Comparison of ENCODE assay signal across 1 fruit fly cellular context in genomic region chr2L:1556697-1557564, dm6.
A peak's percentile ranks its signal among the peaks of the same experiment; 100 is the strongest.
TF ChIP-seq lines count a peak whose summit lies in the region.

No protein-coding gene starts in this region.

TF ChIP-seq in whole organism, embryonic, 481 proteins besides CTCF, POLR2A, EP300 and RAD21 (continued from another document):
- TF ChIP-seq CG9727 (GFP tag; optimal IDR thresholded peaks at IDR 0.05; lab: Kevin White, UChicago) (peak; percentile 56), CG17829 (tag; optimal IDR thresholded peaks at IDR 0.05; lab: Kevin White, UChicago) (peak; percentile 20), CG7839 (tag; optimal IDR thresholded peaks at IDR 0.05; lab: Kevin White, UChicago) (peak; percentile 51), CG2199 (GFP tag; IDR thresholded peaks at IDR 0.05; lab: Robert Waterston, UW) (peak; percentile 97), Tbp (GFP tag; optimal IDR thresholded peaks at IDR 0.05; lab: Kevin White, UChicago) (no peak), vvl (GFP tag; IDR thresholded peaks at IDR 0.05; lab: Robert Waterston, UW) (0 out of 2 replicates have a peak, but pooled peaks have one; percentile 28), run (tag; optimal IDR thresholded peaks at IDR 0.05; lab: Kevin White, UChicago) (no peak), phol (tag; optimal IDR thresholded peaks at IDR 0.05; lab: Kevin White, UChicago) (peak; percentile 47), ken (GFP tag; IDR thresholded peaks at IDR 0.05; lab: Robert Waterston, UW) (no peak), CG32532 (GFP tag; IDR thresholded peaks at IDR 0.05; lab: Robert Waterston, UW) (no peak), seq (GFP tag; IDR thresholded peaks at IDR 0.05; lab: Robert Waterston, UW) (no peak), CG13775 (GFP tag; optimal IDR thresholded peaks at IDR 0.05; lab: Kevin White, UChicago) (peak; percentile 4), mirr (GFP tag; optimal IDR thresholded peaks at IDR 0.05; lab: Kevin White, UChicago) (no peak), sqz (GFP tag; optimal IDR thresholded peaks at IDR 0.05; lab: Kevin White, UChicago) (peak; percentile 51), Hr78 (GFP tag; optimal IDR thresholded peaks at IDR 0.05; lab: Kevin White, UChicago) (peak in 1 of 2 experiments; percentile 55), D (optimal IDR thresholded peaks at IDR 0.05; lab: Kevin White, UChicago) (no peak), D (GFP tag; optimal IDR thresholded peaks at IDR 0.05; lab: Kevin White, UChicago) (no peak), CG2116 (GFP tag; optimal IDR thresholded peaks at IDR 0.05; lab: Kevin White, UChicago) (no peak), CG14710 (tag; optimal IDR thresholded peaks at IDR 0.05; lab: Kevin White, UChicago) (peak; percentile 33), kah (GFP tag; optimal IDR thresholded peaks at IDR 0.05; lab: Kevin White, UChicago) (no peak), Hr51 (GFP tag; optimal IDR thresholded peaks at IDR 0.05; lab: Kevin White, UChicago) (peak in 1 of 2 experiments; percentile 8), grn (GFP tag; optimal IDR thresholded peaks at IDR 0.05; lab: Kevin White, UChicago) (peak; percentile 27), dmrt11E (tag; optimal IDR thresholded peaks at IDR 0.05; lab: Kevin White, UChicago) (peak; percentile 72), CG12744 (GFP tag; optimal IDR thresholded peaks at IDR 0.05; lab: Kevin White, UChicago) (no peak), CG11456 (GFP tag; IDR thresholded peaks at IDR 0.05; lab: Robert Waterston, UW) (no peak), Sin3A (optimal IDR thresholded peaks at IDR 0.05; lab: Kevin White, UChicago) (no peak)
